Fruit fly (Drosophila melanogaster) whole organism, embryonic: ENCODE results near the gene CG15263.
A peak's percentile ranks its signal among the peaks of the same experiment; 100 is the strongest.

Experiments
- Atf3 ChIP-seq: fragments of 200-800 bp; sonication (Bioruptor generic); optimal IDR thresholded peaks from 3 replicates; lab custom pipeline; 2016; ENCODE audit warnings: missing biosample characterization, missing genetic modification characterization
- CG10209 ChIP-seq: fragments of 200-800 bp; sonication (Bioruptor generic); optimal IDR thresholded peaks from 3 replicates; lab custom pipeline; 2017; ENCODE audit warnings: missing biosample characterization, mild to moderate bottlenecking, missing genetic modification characterization, missing genetic modification reagents
- CG1647 ChIP-seq: fragments of 200-800 bp; sonication (Bioruptor generic); optimal IDR thresholded peaks from 3 replicates; lab custom pipeline; 2016; ENCODE audit warnings: missing biosample characterization, missing genetic modification characterization
- CG16779 ChIP-seq: fragments of 200-800 bp; sonication (Bioruptor generic); IDR thresholded peaks from 2 replicates; pipeline ENCODE4 v1.3.6; 2022; ENCODE audit warnings: missing biosample characterization, missing genetic modification characterization
- CG17328 ChIP-seq: fragments of 200-800 bp; sonication (Bioruptor generic); IDR thresholded peaks from 2 replicates; pipeline ENCODE4 v1.3.6; 2022; ENCODE audit warnings: missing biosample characterization, missing genetic modification characterization
- CG17359 ChIP-seq: fragments of 200-800 bp; sonication (Bioruptor generic); optimal IDR thresholded peaks from 3 replicates; lab custom pipeline; 2018; ENCODE audit warnings: missing biosample characterization, mild to moderate bottlenecking, missing genetic modification characterization, moderate library complexity
- CG17612 ChIP-seq: fragments of 200-800 bp; sonication (Bioruptor generic); IDR thresholded peaks from 2 replicates; pipeline ENCODE4 v1.3.6; 2022; ENCODE audit warnings: missing biosample characterization, missing genetic modification characterization
- CG17829 ChIP-seq: fragments of 200-800 bp; optimal IDR thresholded peaks from 2 replicates; lab custom pipeline; 2019; ENCODE audit warnings: missing biosample characterization, mild to moderate bottlenecking, missing genetic modification characterization, moderate library complexity
- CG17912 ChIP-seq: fragments of 200-800 bp; sonication (Bioruptor generic); optimal IDR thresholded peaks from 2 replicates; lab custom pipeline; 2018; ENCODE audit warnings: missing biosample characterization, mild to moderate bottlenecking, missing genetic modification characterization
- CG18599 ChIP-seq: fragments of 200-800 bp; sonication (Bioruptor generic); optimal IDR thresholded peaks from 3 replicates; lab custom pipeline; 2017; ENCODE audit warnings: missing biosample characterization, missing genetic modification characterization, mild to moderate bottlenecking, moderate library complexity, missing genetic modification reagents
- CG2129 ChIP-seq: fragments of 200-800 bp; sonication (Bioruptor generic); IDR thresholded peaks from 2 replicates; pipeline ENCODE4 v1.3.6; 2022; ENCODE audit warnings: missing biosample characterization, missing genetic modification characterization; ENCODE audit not compliant: partially characterized antibody
- CG33557 ChIP-seq: fragments of 200-800 bp; sonication (Bioruptor generic); optimal IDR thresholded peaks from 2 replicates; lab custom pipeline; 2019; ENCODE audit warnings: missing biosample characterization, mild to moderate bottlenecking, missing genetic modification characterization, moderate library complexity
- CG3726 ChIP-seq: fragments of 200-800 bp; sonication (Bioruptor generic); IDR thresholded peaks from 3 replicates; pipeline ENCODE4, ENCODE4 v1.3.6; 2022; ENCODE audit warnings: missing biosample characterization, missing genetic modification characterization
- CG4424 ChIP-seq: fragments of 200-800 bp; sonication (Bioruptor generic); optimal IDR thresholded peaks from 3 replicates; lab custom pipeline; 2016; ENCODE audit warnings: missing biosample characterization, missing genetic modification characterization
- CG4820 ChIP-seq: fragments of 200-800 bp; sonication (Bioruptor generic); optimal IDR thresholded peaks from 3 replicates; lab custom pipeline; 2016; ENCODE audit warnings: missing biosample characterization, missing genetic modification characterization
- CG6683 ChIP-seq: fragments of 200-800 bp; sonication (Bioruptor generic); optimal IDR thresholded peaks from 2 replicates; lab custom pipeline; 2017; ENCODE audit warnings: missing biosample characterization, mild to moderate bottlenecking, missing genetic modification characterization, missing genetic modification reagents
- CG8388 ChIP-seq: fragments of 200-800 bp; sonication (Bioruptor generic); optimal IDR thresholded peaks from 2 replicates; lab custom pipeline; 2019; ENCODE audit warnings: missing biosample characterization, mild to moderate bottlenecking, missing genetic modification characterization, moderate library complexity
- CG8924 ChIP-seq: fragments of 200-800 bp; optimal IDR thresholded peaks from 3 replicates; lab custom pipeline; 2019; ENCODE audit warnings: missing biosample characterization, mild to moderate bottlenecking, missing genetic modification characterization, moderate library complexity
- CG9215 ChIP-seq: fragments of 200-800 bp; sonication (Bioruptor generic); IDR thresholded peaks from 2 replicates; pipeline ENCODE4 v1.3.6; 2022; ENCODE audit warnings: missing biosample characterization, missing genetic modification characterization
- CG9437 ChIP-seq: fragments of 200-800 bp; sonication (Bioruptor generic); optimal IDR thresholded peaks from 2 replicates; lab custom pipeline; 2018; ENCODE audit warnings: missing biosample characterization, mild to moderate bottlenecking, missing genetic modification characterization
- CkIIα-i1 ChIP-seq: fragments of 200-800 bp; sonication (Bioruptor generic); IDR thresholded peaks from 2 replicates; pipeline ENCODE4 v1.3.6; 2022; ENCODE audit warnings: missing biosample characterization, missing genetic modification characterization
- Doc2 ChIP-seq: fragments of 200-800 bp; sonication (Bioruptor generic); IDR thresholded peaks from 2 replicates; pipeline ENCODE4 v1.3.6; 2022; ENCODE audit warnings: missing biosample characterization, missing genetic modification characterization
- Ets65A ChIP-seq: fragments of 200-800 bp; sonication (Bioruptor generic); peaks from one replicate; lab custom pipeline; 2016; ENCODE audit warnings: missing biosample characterization, missing genetic modification characterization
- Ets97D ChIP-seq: fragments of 200-800 bp; sonication (Bioruptor generic); optimal IDR thresholded peaks from 3 replicates; lab custom pipeline; 2016; ENCODE audit warnings: missing biosample characterization, missing genetic modification characterization
- Fer1 ChIP-seq: fragments of 200-800 bp; sonication (Bioruptor generic); optimal IDR thresholded peaks from 2 replicates; lab custom pipeline; 2017; ENCODE audit warnings: missing biosample characterization, mild to moderate bottlenecking, missing genetic modification characterization
- HLH3B ChIP-seq: fragments of 200-800 bp; sonication (Bioruptor generic); IDR thresholded peaks from 2 replicates; pipeline ENCODE4 v1.3.6; 2022; ENCODE audit warnings: missing biosample characterization, missing genetic modification characterization
- MBD-R2 ChIP-seq: fragments of 200-800 bp; sonication (Bioruptor generic); IDR thresholded peaks from 2 replicates; pipeline ENCODE4 v1.3.6; 2022; ENCODE audit warnings: missing biosample characterization, missing genetic modification characterization
- NC2α ChIP-seq: fragments of 200-800 bp; sonication (Bioruptor generic); optimal IDR thresholded peaks from 2 replicates; lab custom pipeline; 2016; ENCODE audit warnings: missing biosample characterization, missing genetic modification characterization
- Ravus ChIP-seq: fragments of 200-800 bp; sonication (Bioruptor generic); IDR thresholded peaks from 2 replicates; pipeline ENCODE4 v1.3.6; 2022; ENCODE audit warnings: missing biosample characterization, missing genetic modification characterization
- Tbp ChIP-seq: fragments of >200 bp; optimal IDR thresholded peaks from 2 replicates; lab custom pipeline; 2018; ENCODE audit warnings: missing biosample characterization, missing genetic modification characterization
- Trl ChIP-seq, 3 experiments: fragments of >200 bp in 2 of 3; fragments of 200-800 bp in 1 of 3; sonication (Bioruptor generic) in 1 of 3; optimal IDR thresholded peaks; 2 replicates in 1 of 3; 3 replicates in 2 of 3; lab custom pipeline; 2016 to 2017; ENCODE audit warnings: missing biosample characterization in 1 of 3, missing genetic modification characterization in 1 of 3
- aop ChIP-seq: fragments of 200-800 bp; sonication (Bioruptor generic); IDR thresholded peaks from 2 replicates; pipeline ENCODE4 v1.3.6; 2022; ENCODE audit warnings: missing biosample characterization, missing genetic modification characterization
- bowl ChIP-seq: fragments of 200-800 bp; sonication (Bioruptor generic); IDR thresholded peaks from 2 replicates; pipeline ENCODE4 v1.3.6; 2022; ENCODE audit warnings: missing biosample characterization, missing genetic modification characterization
- dmrt11E ChIP-seq: fragments of 200-800 bp; sonication (Bioruptor generic); optimal IDR thresholded peaks from 3 replicates; lab custom pipeline; 2018; ENCODE audit warnings: missing biosample characterization, mild to moderate bottlenecking, missing genetic modification characterization, moderate library complexity
- ewg ChIP-seq: fragments of 200-800 bp; sonication (Bioruptor generic); optimal IDR thresholded peaks from 3 replicates; lab custom pipeline; 2017; ENCODE audit warnings: mild to moderate bottlenecking, missing biosample characterization, missing genetic modification reagents, missing genetic modification characterization
- fu2 ChIP-seq: fragments of 200-800 bp; sonication (Bioruptor generic); optimal IDR thresholded peaks from 2 replicates; lab custom pipeline; 2016; ENCODE audit warnings: missing biosample characterization, missing genetic modification characterization
- h ChIP-seq: fragments of >200 bp; optimal IDR thresholded peaks from 2 replicates; lab custom pipeline; 2017
- ken ChIP-seq: fragments of 200-800 bp; sonication (Bioruptor generic); IDR thresholded peaks from 3 replicates; pipeline ENCODE4 v1.3.6; 2022; ENCODE audit warnings: missing biosample characterization, missing genetic modification characterization
- lilli ChIP-seq: fragments of 200-800 bp; sonication (Bioruptor generic); optimal IDR thresholded peaks from 3 replicates; lab custom pipeline; 2016; ENCODE audit warnings: missing biosample characterization, missing genetic modification characterization
- luna ChIP-seq: fragments of 200-800 bp; sonication (Bioruptor generic); optimal IDR thresholded peaks from 2 replicates; lab custom pipeline; 2016; ENCODE audit warnings: missing biosample characterization, missing genetic modification characterization
- mirr ChIP-seq: fragments of 200-800 bp; sonication (Bioruptor generic); optimal IDR thresholded peaks from 3 replicates; lab custom pipeline; 2018; ENCODE audit warnings: missing biosample characterization, mild to moderate bottlenecking, missing genetic modification characterization
- nau ChIP-seq: fragments of 200-800 bp; sonication (Bioruptor generic); optimal IDR thresholded peaks from 3 replicates; lab custom pipeline; 2017; ENCODE audit warnings: missing biosample characterization, mild to moderate bottlenecking, missing genetic modification characterization, missing genetic modification reagents
- nerfin-1 ChIP-seq: fragments of 200-800 bp; sonication (Bioruptor generic); optimal IDR thresholded peaks from 3 replicates; lab custom pipeline; 2019; ENCODE audit warnings: missing biosample characterization, mild to moderate bottlenecking, missing genetic modification characterization, moderate library complexity
- schlank ChIP-seq: fragments of 200-800 bp; sonication (Bioruptor generic); optimal IDR thresholded peaks from 2 replicates; lab custom pipeline; 2018; ENCODE audit warnings: missing biosample characterization, mild to moderate bottlenecking, missing genetic modification characterization
- sim ChIP-seq: fragments of 200-800 bp; sonication (Bioruptor generic); IDR thresholded peaks from 2 replicates; pipeline ENCODE4 v1.3.6; 2022; ENCODE audit warnings: missing biosample characterization, missing genetic modification characterization
- sima ChIP-seq: fragments of 200-800 bp; sonication (Bioruptor generic); optimal IDR thresholded peaks from 2 replicates; lab custom pipeline; 2016; ENCODE audit warnings: missing biosample characterization, missing genetic modification characterization
- so ChIP-seq: fragments of 200-800 bp; sonication (Bioruptor generic); IDR thresholded peaks from 3 replicates; pipeline ENCODE4 v1.3.6; 2022; ENCODE audit warnings: missing biosample characterization, missing genetic modification characterization
- sob ChIP-seq: fragments of 200-800 bp; sonication (Bioruptor generic); IDR thresholded peaks from 2 replicates; pipeline ENCODE4 v1.3.6; 2022; ENCODE audit warnings: missing biosample characterization, missing genetic modification characterization
- tio ChIP-seq: fragments of 200-800 bp; sonication (Bioruptor generic); optimal IDR thresholded peaks from 2 replicates; lab custom pipeline; 2017; ENCODE audit warnings: missing biosample characterization, missing genetic modification characterization, inconsistent platforms
- zen ChIP-seq: fragments of 200-800 bp; sonication (Bioruptor generic); optimal IDR thresholded peaks from 3 replicates; lab custom pipeline; 2018; ENCODE audit warnings: missing biosample characterization, mild to moderate bottlenecking, missing genetic modification characterization, moderate library complexity
- zen2 ChIP-seq: fragments of 200-800 bp; sonication (Bioruptor generic); IDR thresholded peaks from 3 replicates; pipeline ENCODE4 v1.3.6; 2022; ENCODE audit warnings: missing biosample characterization, missing genetic modification characterization; ENCODE audit not compliant: partially characterized antibody

Gene CG15263

dm6 chr2L:15254229-15254861 is 30.5 kb upstream of the CG15263 start (continued):
- TF ChIP-seq CG2129 (GFP tag; lab: Robert Waterston, UW) = no peak
- TF ChIP-seq CG17328 (GFP tag; lab: Robert Waterston, UW) = no peak
- peak; percentile 17 for TF ChIP-seq nerfin-1 (tag; lab: Kevin White, UChicago)
- no peak for TF ChIP-seq zen2
- peak; percentile 45 for TF ChIP-seq CG9215
- TF ChIP-seq ken (GFP tag; lab: Robert Waterston, UW) = no peak
- TF ChIP-seq fu2 (GFP tag; lab: Kevin White, UChicago) = no peak
- TF ChIP-seq CG8924 = peak; percentile 46
- peak; percentile 53 for TF ChIP-seq CG17829 (tag; lab: Kevin White, UChicago)
- no peak for TF ChIP-seq CG16779 (GFP tag; lab: Robert Waterston, UW)
- no peak for TF ChIP-seq NC2α (GFP tag; lab: Kevin White, UChicago)
- TF ChIP-seq CG1647 (GFP tag; lab: Kevin White, UChicago) = peak; percentile 31
- no peak for TF ChIP-seq Doc2
- peak; percentile 91 for TF ChIP-seq Ets65A
- TF ChIP-seq Fer1 (GFP tag; lab: Kevin White, UChicago) = peak; percentile 41
- no peak for TF ChIP-seq Ravus (GFP tag; lab: Robert Waterston, UW)
- TF ChIP-seq so (GFP tag; lab: Robert Waterston, UW) = no peak; the same call in 2 of the 3 replicates
- peak; percentile 40; the same call in 1 of the 2 replicates for TF ChIP-seq HLH3B (GFP tag; lab: Robert Waterston, UW)
- peak; percentile 7 for TF ChIP-seq Atf3
- TF ChIP-seq CG4820 (GFP tag; lab: Kevin White, UChicago) = peak; percentile 27
- TF ChIP-seq Trl (optimal IDR thresholded peaks at IDR 0.05; lab: Kevin White, UChicago) = no peak
- TF ChIP-seq Trl (GFP tag; optimal IDR thresholded peaks at IDR 0.05; lab: Kevin White, UChicago) = peak; percentile 15
- peak; percentile 32 for TF ChIP-seq CG8388
- TF ChIP-seq CG17359 (tag; lab: Kevin White, UChicago) = peak; percentile 34
- peak; percentile 63; the same call in 1 of the 2 replicates for TF ChIP-seq sob (GFP tag; lab: Robert Waterston, UW)
- no peak for TF ChIP-seq nau (GFP tag; lab: Kevin White, UChicago)
- no peak for TF ChIP-seq dmrt11E (tag; lab: Kevin White, UChicago)
- no peak for TF ChIP-seq CkIIα-i1 (GFP tag; lab: Robert Waterston, UW)
- TF ChIP-seq ewg = no peak
- TF ChIP-seq tio = peak; percentile 35
- TF ChIP-seq CG17912 (GFP tag; lab: Kevin White, UChicago) = no peak
- no peak for TF ChIP-seq CG3726 (GFP tag; lab: Robert Waterston, UW)
- TF ChIP-seq CG6683 (GFP tag; lab: Kevin White, UChicago) = no peak
- TF ChIP-seq luna (GFP tag; lab: Kevin White, UChicago) = no peak
- no peak for TF ChIP-seq aop (GFP tag; lab: Robert Waterston, UW)
- TF ChIP-seq Tbp = no peak
- TF ChIP-seq Ets97D = no peak
- no peak for TF ChIP-seq sima (GFP tag; lab: Kevin White, UChicago)
- TF ChIP-seq mirr (GFP tag; lab: Kevin White, UChicago) = peak; percentile 34
- peak; percentile 42 for TF ChIP-seq CG9437 (GFP tag; lab: Kevin White, UChicago)
- no peak for TF ChIP-seq bowl (GFP tag; lab: Robert Waterston, UW)
- peak; percentile 19 for TF ChIP-seq zen (tag; lab: Kevin White, UChicago)
- no peak for TF ChIP-seq CG17612 (GFP tag; lab: Robert Waterston, UW)
- no peak for TF ChIP-seq h (lab: Kevin White, UChicago)
- TF ChIP-seq sim (GFP tag; lab: Robert Waterston, UW) = no peak
- TF ChIP-seq lilli (GFP tag; lab: Kevin White, UChicago) = peak; percentile 51
- TF ChIP-seq CG10209 (GFP tag; lab: Kevin White, UChicago) = peak; percentile 23
- no peak for TF ChIP-seq CG33557 (GFP tag; lab: Kevin White, UChicago)
- peak; percentile 26 for TF ChIP-seq CG18599
- TF ChIP-seq MBD-R2 (GFP tag; lab: Robert Waterston, UW) = no peak
- TF ChIP-seq schlank (tag; lab: Kevin White, UChicago) = peak; percentile 23
- peak; percentile 49 for TF ChIP-seq CG4424 (GFP tag; lab: Kevin White, UChicago)
